Worm (Caenorhabditis elegans): Measurements from ENCODE around the gene srg-38.

Gene srg-38

DNA sequence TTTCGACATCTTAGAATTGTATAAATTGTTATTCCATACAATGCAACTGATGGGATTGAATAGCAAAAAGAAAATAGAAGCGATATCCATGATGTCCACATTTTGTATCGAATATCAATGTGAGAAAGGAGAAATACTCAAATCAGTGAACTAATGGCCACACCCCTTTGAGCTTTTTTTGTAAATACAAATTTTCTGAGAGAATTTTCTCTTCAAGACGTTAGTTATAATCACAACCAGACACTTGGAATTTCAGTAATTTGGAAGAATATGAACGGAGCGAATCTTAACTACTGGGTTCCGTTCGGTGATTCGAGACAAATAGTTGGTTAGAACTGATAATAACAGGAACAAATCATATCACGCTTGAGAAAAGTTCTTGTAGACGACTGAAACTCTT lies 6.3 kb upstream of the srg-38 start, which contains the start of gene srg-41:
Gene srg-41, minus strand, starts transcription at position 101 of the 400 bp plus-strand sequence.
- TF ChIP-seq cog-1 (tag; optimal IDR thresholded peaks at IDR 0.05) (no peak), med-1 (GFP tag; optimal IDR thresholded peaks at IDR 0.05; ENCODE audit: insufficient read depth) (no peak), tab-1 (GFP tag; IDR thresholded peaks at IDR 0.05) (no peak), klf-2 (GFP tag; conservative IDR thresholded peaks at IDR 0.05) (no peak), ztf-23 (GFP tag; IDR thresholded peaks at IDR 0.05) (no peak), flt-1 (GFP tag; IDR thresholded peaks at IDR 0.05) (no peak), ztf-29 (GFP tag; IDR thresholded peaks at IDR 0.05) (no peak), T22C8.4 (GFP tag; IDR thresholded peaks at IDR 0.05) (no peak), ref-1 (GFP tag; conservative IDR thresholded peaks at IDR 0.05) (no peak)

DNA sequence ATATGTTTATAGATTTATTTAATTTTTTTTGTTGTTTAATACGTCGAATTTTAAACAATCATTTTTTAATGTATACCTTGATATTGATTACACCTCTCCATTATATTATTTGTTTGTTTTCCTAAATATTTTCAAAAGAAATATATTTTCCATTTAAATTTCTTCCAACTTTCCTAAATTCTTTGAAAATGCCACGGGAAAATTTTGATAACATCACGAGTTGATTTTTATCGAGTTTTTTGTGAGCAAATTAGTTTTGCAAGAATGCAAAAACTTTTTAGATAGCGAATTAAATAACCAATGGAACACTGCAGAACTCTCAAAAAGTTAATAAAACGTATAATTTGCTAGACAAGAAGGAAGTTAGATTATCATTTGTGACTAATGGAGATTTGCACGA lies 2.5 kb upstream of the srg-38 start, which contains the start of gene srg-42:
Gene srg-42, minus strand, starts transcription at position 101 of the 400 bp plus-strand sequence.
- TF ChIP-seq ztf-23 (GFP tag; IDR thresholded peaks at IDR 0.05) (no peak), T22C8.4 (GFP tag; IDR thresholded peaks at IDR 0.05) (no peak), ztf-29 (GFP tag; IDR thresholded peaks at IDR 0.05) (no peak), med-1 (GFP tag; optimal IDR thresholded peaks at IDR 0.05; ENCODE audit: insufficient read depth) (no peak), flt-1 (GFP tag; IDR thresholded peaks at IDR 0.05) (no peak), ref-1 (GFP tag; conservative IDR thresholded peaks at IDR 0.05) (no peak), klf-2 (GFP tag; conservative IDR thresholded peaks at IDR 0.05) (no peak), cog-1 (tag; optimal IDR thresholded peaks at IDR 0.05) (no peak)

- TF ChIP-seq cog-1 (tag; optimal IDR thresholded peaks at IDR 0.05) (no peak), tab-1 (GFP tag; IDR thresholded peaks at IDR 0.05) (no peak), ztf-29 (GFP tag; IDR thresholded peaks at IDR 0.05) (no peak), T22C8.4 (GFP tag; IDR thresholded peaks at IDR 0.05) (no peak), klf-2 (GFP tag; conservative IDR thresholded peaks at IDR 0.05) (no peak), ztf-23 (GFP tag; IDR thresholded peaks at IDR 0.05) (no peak), ref-1 (GFP tag; conservative IDR thresholded peaks at IDR 0.05) (no peak), med-1 (GFP tag; optimal IDR thresholded peaks at IDR 0.05; ENCODE audit: insufficient read depth) (no peak), flt-1 (GFP tag; IDR thresholded peaks at IDR 0.05) (no peak)
Observed at ce11 chrV:11156589-11156988, 1.1 kb upstream of the srg-38 start.

- TF ChIP-seq flt-1 (GFP tag; IDR thresholded peaks at IDR 0.05) (no peak), med-1 (GFP tag; optimal IDR thresholded peaks at IDR 0.05; ENCODE audit: insufficient read depth) (no peak), ztf-23 (GFP tag; IDR thresholded peaks at IDR 0.05) (no peak), tab-1 (GFP tag; IDR thresholded peaks at IDR 0.05) (no peak), ztf-29 (GFP tag; IDR thresholded peaks at IDR 0.05) (no peak), T22C8.4 (GFP tag; IDR thresholded peaks at IDR 0.05) (no peak), klf-2 (GFP tag; conservative IDR thresholded peaks at IDR 0.05) (no peak), ref-1 (GFP tag; conservative IDR thresholded peaks at IDR 0.05) (no peak), cog-1 (tag; optimal IDR thresholded peaks at IDR 0.05) (no peak)
Observed at ce11 chrV:11152333-11152732, 3.1 kb downstream of the srg-38 start, which contains the start of gene srg-39. TSS of gene srg-39 (minus strand) at chrV:11152433.

DNA sequence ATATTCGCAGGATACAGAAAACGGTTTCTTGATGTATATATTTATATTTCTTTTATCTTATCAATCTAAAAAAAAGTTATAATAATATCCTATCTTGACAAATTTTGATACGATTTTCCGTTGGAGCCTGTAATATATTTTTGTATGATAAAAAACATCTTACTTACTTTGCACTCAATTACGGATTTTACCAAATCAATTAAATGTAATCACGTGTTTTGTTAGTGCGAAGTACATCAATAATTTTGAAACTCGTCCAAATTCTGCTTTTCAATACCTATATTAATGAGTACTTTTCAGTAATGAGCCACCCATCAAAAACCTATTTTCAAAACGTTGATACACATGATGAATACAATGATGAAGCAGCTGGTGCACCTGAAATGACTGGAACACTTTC lies 6.0 kb downstream of the srg-38 start, which contains the start of gene T19C4.1:
Gene T19C4.1, plus strand, starts transcription at position 301 of the 400 bp plus-strand sequence.
- TF ChIP-seq T22C8.4 (GFP tag; IDR thresholded peaks at IDR 0.05), result no peak
- TF ChIP-seq ztf-29 (GFP tag; IDR thresholded peaks at IDR 0.05), result no peak
- no peak for TF ChIP-seq tab-1 (GFP tag; IDR thresholded peaks at IDR 0.05)
- TF ChIP-seq med-1 (GFP tag; optimal IDR thresholded peaks at IDR 0.05; ENCODE audit: insufficient read depth), result no peak
- no peak for TF ChIP-seq ztf-23 (GFP tag; IDR thresholded peaks at IDR 0.05)
- TF ChIP-seq klf-2 (GFP tag; conservative IDR thresholded peaks at IDR 0.05), result no peak
- TF ChIP-seq flt-1 (GFP tag; IDR thresholded peaks at IDR 0.05), result no peak
- no peak for TF ChIP-seq ref-1 (GFP tag; conservative IDR thresholded peaks at IDR 0.05)
- no peak for TF ChIP-seq cog-1 (tag; optimal IDR thresholded peaks at IDR 0.05)

- TF ChIP-seq klf-2 (GFP tag; conservative IDR thresholded peaks at IDR 0.05), result no peak
- no peak for TF ChIP-seq cog-1 (tag; optimal IDR thresholded peaks at IDR 0.05)
- TF ChIP-seq ref-1 (GFP tag; conservative IDR thresholded peaks at IDR 0.05), result no peak
- TF ChIP-seq T22C8.4 (GFP tag; IDR thresholded peaks at IDR 0.05), result no peak
- TF ChIP-seq ztf-29 (GFP tag; IDR thresholded peaks at IDR 0.05), result no peak
- TF ChIP-seq flt-1 (GFP tag; IDR thresholded peaks at IDR 0.05), result no peak
- TF ChIP-seq tab-1 (GFP tag; IDR thresholded peaks at IDR 0.05), result no peak
- no peak for TF ChIP-seq med-1 (GFP tag; optimal IDR thresholded peaks at IDR 0.05; ENCODE audit: insufficient read depth)
- TF ChIP-seq ztf-23 (GFP tag; IDR thresholded peaks at IDR 0.05), result no peak
Observed at ce11 chrV:11148971-11149370, 6.5 kb downstream of the srg-38 start.

DNA sequence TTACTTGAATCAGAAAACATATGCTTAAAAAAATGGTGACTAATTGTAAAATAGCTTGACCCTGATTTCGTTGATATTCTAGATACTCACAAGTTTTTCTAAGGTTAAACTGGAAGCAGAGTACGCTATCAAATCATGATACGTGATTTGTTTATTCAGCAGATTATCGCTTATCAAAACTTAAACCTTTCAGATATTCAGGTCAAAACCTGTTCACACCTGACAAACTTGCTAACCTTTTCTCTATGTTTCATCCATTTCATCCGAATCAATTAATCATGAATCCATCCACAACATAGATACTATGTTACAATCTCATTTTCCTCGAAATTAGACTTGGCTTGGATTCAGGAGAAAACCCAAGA lies 7.7 kb downstream of the srg-38 start:
- no peak for TF ChIP-seq tab-1 (GFP tag; IDR thresholded peaks at IDR 0.05)
- TF ChIP-seq med-1 (GFP tag; optimal IDR thresholded peaks at IDR 0.05; ENCODE audit: insufficient read depth), result no peak

ce11 chrV:11146958-11147779 lies 8.3 kb downstream of the srg-38 start, which contains the start of the genes T19C4.24 and nlp-33:
TSS of gene T19C4.24 (minus strand) at chrV:11147008.
TSS of gene nlp-33 (plus strand) at chrV:11147346.
- TF ChIP-seq T22C8.4 (GFP tag; IDR thresholded peaks at IDR 0.05) (no peak), med-1 (GFP tag; optimal IDR thresholded peaks at IDR 0.05; ENCODE audit: insufficient read depth) (no peak), ztf-23 (GFP tag; IDR thresholded peaks at IDR 0.05) (no peak), ztf-29 (GFP tag; IDR thresholded peaks at IDR 0.05) (no peak), tab-1 (GFP tag; IDR thresholded peaks at IDR 0.05) (no peak), flt-1 (GFP tag; IDR thresholded peaks at IDR 0.05) (no peak), klf-2 (GFP tag; conservative IDR thresholded peaks at IDR 0.05) (no peak), ref-1 (GFP tag; conservative IDR thresholded peaks at IDR 0.05) (no peak), cog-1 (tag; optimal IDR thresholded peaks at IDR 0.05) (no peak)

DNA sequence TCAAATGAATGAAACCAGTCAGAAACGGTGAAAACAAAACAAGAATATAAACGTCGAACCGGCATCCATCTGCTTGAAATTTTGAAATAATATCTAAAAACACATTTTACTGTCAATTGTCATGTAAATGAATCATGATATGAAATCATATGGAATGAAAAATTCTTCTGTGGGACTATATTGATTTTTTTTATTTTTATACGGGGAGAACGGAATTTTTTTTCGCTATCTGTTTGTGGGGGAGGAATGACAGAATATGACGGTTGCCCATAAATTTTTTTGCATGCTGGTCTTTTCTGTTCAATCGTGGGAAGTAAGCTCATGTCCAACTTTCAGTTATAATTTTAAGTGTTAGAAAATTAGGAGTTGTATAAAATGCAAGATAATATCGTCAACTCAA lies 10.8 kb downstream of the srg-38 start, which contains the start of gene C06H2.7:
Gene C06H2.7, minus strand, starts transcription at position 101 of the 400 bp plus-strand sequence.
- TF ChIP-seq cog-1 (tag; optimal IDR thresholded peaks at IDR 0.05) (no peak), klf-2 (GFP tag; conservative IDR thresholded peaks at IDR 0.05) (no peak), ztf-23 (GFP tag; IDR thresholded peaks at IDR 0.05) (no peak), med-1 (GFP tag; optimal IDR thresholded peaks at IDR 0.05; ENCODE audit: insufficient read depth) (no peak), flt-1 (GFP tag; IDR thresholded peaks at IDR 0.05) (no peak), tab-1 (GFP tag; IDR thresholded peaks at IDR 0.05) (no peak), T22C8.4 (GFP tag; IDR thresholded peaks at IDR 0.05) (no peak), ref-1 (GFP tag; conservative IDR thresholded peaks at IDR 0.05) (no peak), ztf-29 (GFP tag; IDR thresholded peaks at IDR 0.05) (no peak)

Data from whole organism, midembryonic.